Worm (Caenorhabditis elegans) whole organism, early embryonic: Measurements from ENCODE around the gene gas-1.

ENCODE experiments used
- aly-1 ChIP-seq: sonication (generic microtip); optimal IDR thresholded peaks from 2 replicates; lab custom pipeline; 2016; ENCODE audit warnings: missing genetic modification characterization, missing compliant biosample characterization
- ama-1 ChIP-seq: fragments of 150-350 bp; optimal IDR thresholded peaks from 2 replicates; lab custom pipeline; 2014
- hmbx-1 ChIP-seq: sonication (generic microtip); optimal IDR thresholded peaks from 2 replicates; lab custom pipeline; 2016; ENCODE audit warnings: mild to moderate bottlenecking, missing genetic modification characterization, missing compliant biosample characterization

DNA sequence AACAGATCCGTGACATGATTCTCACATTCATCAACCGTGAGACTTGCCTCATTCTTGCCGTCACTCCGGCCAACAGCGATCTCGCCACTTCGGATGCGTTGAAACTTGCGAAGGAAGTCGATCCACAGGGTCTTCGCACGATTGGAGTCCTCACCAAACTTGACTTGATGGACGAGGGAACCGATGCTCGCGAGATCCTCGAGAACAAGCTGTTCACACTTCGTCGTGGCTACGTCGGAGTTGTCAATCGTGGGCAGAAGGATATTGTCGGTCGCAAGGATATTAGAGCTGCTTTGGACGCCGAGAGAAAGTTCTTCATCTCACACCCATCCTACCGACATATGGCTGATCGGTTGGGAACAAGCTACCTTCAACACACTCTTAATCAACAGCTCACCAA, 20.6 kb downstream of the gas-1 start:
- no peak for TF ChIP-seq ama-1 (lab: Kevin White, UChicago)
- TF ChIP-seq hmbx-1 (tag; lab: Kevin White, UChicago): no peak
- no peak for TF ChIP-seq aly-1 (tag; lab: Kevin White, UChicago)
